In the genomic region with DNA sequence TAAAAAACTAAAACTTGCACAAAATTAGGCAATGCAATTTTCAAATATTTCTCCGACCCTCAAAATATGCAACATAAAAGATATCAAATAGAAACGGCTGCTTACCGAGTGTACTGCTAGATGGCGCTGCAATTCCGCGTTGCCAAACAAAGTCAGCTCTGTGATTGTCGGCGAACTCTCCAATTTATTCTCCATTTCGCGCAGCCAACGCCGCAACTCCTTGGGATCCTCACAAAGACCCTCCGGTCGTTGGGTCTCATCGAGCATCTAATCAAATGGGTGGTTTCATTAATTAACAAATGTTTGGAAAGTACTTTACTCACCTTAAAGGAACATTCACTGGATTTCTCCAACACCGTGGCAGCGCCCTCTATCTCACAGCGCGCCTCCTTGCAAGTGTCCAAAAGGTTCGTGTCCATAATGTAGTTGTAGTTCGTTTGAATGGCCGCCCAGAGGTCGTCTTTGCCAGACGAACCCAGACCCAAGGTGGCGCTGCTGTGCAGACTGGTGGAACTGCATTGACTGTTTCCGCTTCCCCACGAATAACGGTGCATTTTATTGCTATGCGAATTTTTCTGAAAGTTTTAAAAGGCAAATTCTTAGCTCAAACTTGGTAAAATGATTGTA, we compare ENCODE assay signal across 1 fruit fly cellular context.
TF ChIP-seq lines count a peak whose summit lies in the region.

No protein-coding gene starts in this region.

TF ChIP-seq in whole organism, embryonic, 481 proteins besides CTCF, POLR2A, EP300 and RAD21 (continued from another document and continues in another):
- TF ChIP-seq CoRest (tag; optimal IDR thresholded peaks at IDR 0.05; lab: Kevin White, UChicago), result peak; percentile 65
- TF ChIP-seq CG14710 (tag; optimal IDR thresholded peaks at IDR 0.05; lab: Kevin White, UChicago), result peak; percentile 54
- TF ChIP-seq CG15011 (GFP tag; optimal IDR thresholded peaks at IDR 0.05; lab: Kevin White, UChicago), result no peak
- peak; percentile 60 for TF ChIP-seq en (GFP tag; optimal IDR thresholded peaks at IDR 0.05; lab: Kevin White, UChicago)
- peak; percentile 59 for TF ChIP-seq CG12744 (GFP tag; optimal IDR thresholded peaks at IDR 0.05; lab: Kevin White, UChicago)
- TF ChIP-seq CG4424 (GFP tag; optimal IDR thresholded peaks at IDR 0.05; lab: Kevin White, UChicago), result peak; percentile 62
- TF ChIP-seq Side (GFP tag; optimal IDR thresholded peaks at IDR 0.05; lab: Kevin White, UChicago), result peak; percentile 75
- TF ChIP-seq CG30403 (GFP tag; optimal IDR thresholded peaks at IDR 0.05; lab: Kevin White, UChicago), result peak; percentile 84
- TF ChIP-seq dan (GFP tag; IDR thresholded peaks at IDR 0.05; lab: Robert Waterston, UW), result no peak
- peak; percentile 39 for TF ChIP-seq CG11398 (GFP tag; optimal IDR thresholded peaks at IDR 0.05; lab: Kevin White, UChicago)
- no peak for TF ChIP-seq gcm (GFP tag; optimal IDR thresholded peaks at IDR 0.05; lab: Kevin White, UChicago)
- peak; percentile 63 for TF ChIP-seq dmrt11E (tag; optimal IDR thresholded peaks at IDR 0.05; lab: Kevin White, UChicago)
- TF ChIP-seq so (GFP tag; IDR thresholded peaks at IDR 0.05; lab: Robert Waterston, UW), result peak; percentile 65; the same call in 1 of the 3 replicates
- peak; percentile 79 for TF ChIP-seq CG14965 (GFP tag; optimal IDR thresholded peaks at IDR 0.05; lab: Kevin White, UChicago; ENCODE audit: borderline replicate concordance)
- TF ChIP-seq CG12236 (GFP tag; optimal IDR thresholded peaks at IDR 0.05; lab: Kevin White, UChicago), result peak; percentile 56
- no peak for TF ChIP-seq CG7745 (tag; optimal IDR thresholded peaks at IDR 0.05; lab: Kevin White, UChicago)
- TF ChIP-seq CrebB (tag; optimal IDR thresholded peaks at IDR 0.05; lab: Kevin White, UChicago), result no peak
- TF ChIP-seq cwo (GFP tag; optimal IDR thresholded peaks at IDR 0.05; lab: Kevin White, UChicago), result no peak
- TF ChIP-seq crc (GFP tag; optimal IDR thresholded peaks at IDR 0.05; lab: Kevin White, UChicago), result peak; percentile 19
- peak; percentile 80 for TF ChIP-seq zfh1 (GFP tag; IDR thresholded peaks at IDR 0.05; lab: Robert Waterston, UW)
- peak; percentile 24 for TF ChIP-seq disco-r (GFP tag; optimal IDR thresholded peaks at IDR 0.05; lab: Kevin White, UChicago)
- TF ChIP-seq CG6654 (GFP tag; optimal IDR thresholded peaks at IDR 0.05; lab: Kevin White, UChicago), result peak; percentile 52
- TF ChIP-seq Max (GFP tag; optimal IDR thresholded peaks at IDR 0.05; lab: Kevin White, UChicago), result peak; percentile 48
- peak; percentile 41 for TF ChIP-seq oc (tag; optimal IDR thresholded peaks at IDR 0.05; lab: Kevin White, UChicago)
- peak; percentile 77 for TF ChIP-seq HmgZ (tag; optimal IDR thresholded peaks at IDR 0.05; lab: Kevin White, UChicago)
- peak; percentile 78 for TF ChIP-seq CG17361 (GFP tag; IDR thresholded peaks at IDR 0.05; lab: Robert Waterston, UW)
- TF ChIP-seq sr (GFP tag; IDR thresholded peaks at IDR 0.05; lab: Robert Waterston, UW), result peak; percentile 67; the same call in 2 of the 3 replicates
- peak; percentile 25 for TF ChIP-seq pfk (GFP tag; optimal IDR thresholded peaks at IDR 0.05; lab: Kevin White, UChicago)
- TF ChIP-seq dpn (GFP tag; optimal IDR thresholded peaks at IDR 0.05; lab: Kevin White, UChicago), result peak; percentile 80 to 81
- no peak for TF ChIP-seq sna (GFP tag; IDR thresholded peaks at IDR 0.05; lab: Robert Waterston, UW; ENCODE audit: partially characterized antibody)
- TF ChIP-seq NC2β (GFP tag; optimal IDR thresholded peaks at IDR 0.05; lab: Kevin White, UChicago), result peak; percentile 81
- peak; percentile 79 for TF ChIP-seq CG9609 (GFP tag; optimal IDR thresholded peaks at IDR 0.05; lab: Kevin White, UChicago)
- TF ChIP-seq knrl (GFP tag; IDR thresholded peaks at IDR 0.05; lab: Robert Waterston, UW; ENCODE audit: partially characterized antibody), result peak; percentile 15; the same call in 1 of the 3 replicates
- no peak for TF ChIP-seq Dfd (GFP tag; optimal IDR thresholded peaks at IDR 0.05; lab: Kevin White, UChicago)
- TF ChIP-seq kah (GFP tag; optimal IDR thresholded peaks at IDR 0.05; lab: Kevin White, UChicago), result peak; percentile 25
- peak; percentile 70 for TF ChIP-seq CG11504 (tag; optimal IDR thresholded peaks at IDR 0.05; lab: Kevin White, UChicago)
- peak; percentile 41; the same call in 2 of the 3 replicates for TF ChIP-seq otp (GFP tag; IDR thresholded peaks at IDR 0.05; lab: Robert Waterston, UW)
- no peak for TF ChIP-seq CG12391 (tag; optimal IDR thresholded peaks at IDR 0.05; lab: Kevin White, UChicago)
- peak; percentile 48 for TF ChIP-seq CG6272 (GFP tag; IDR thresholded peaks at IDR 0.05; lab: Robert Waterston, UW)
- peak; percentile 55 for TF ChIP-seq caup (GFP tag; optimal IDR thresholded peaks at IDR 0.05; lab: Kevin White, UChicago; ENCODE audit: severe bottlenecking)
- TF ChIP-seq prd (optimal IDR thresholded peaks at IDR 0.05; lab: Kevin White, UChicago), result no peak
- TF ChIP-seq prd (GFP tag; IDR thresholded peaks at IDR 0.05; lab: Robert Waterston, UW), result peak; percentile 69; the same call in 2 of the 3 replicates
- no peak for TF ChIP-seq C15 (GFP tag; IDR thresholded peaks at IDR 0.05; lab: Robert Waterston, UW)
- no peak for TF ChIP-seq CG14860 (GFP tag; IDR thresholded peaks at IDR 0.05; lab: Robert Waterston, UW; ENCODE audit: partially characterized antibody)
- TF ChIP-seq eyg (GFP tag; optimal IDR thresholded peaks at IDR 0.05; lab: Kevin White, UChicago), result peak; percentile 61
- TF ChIP-seq YL-1 (GFP tag; optimal IDR thresholded peaks at IDR 0.05; lab: Kevin White, UChicago), result no peak
- peak; percentile 69 for TF ChIP-seq nom (GFP tag; optimal IDR thresholded peaks at IDR 0.05; lab: Kevin White, UChicago)
- no peak for TF ChIP-seq nerfin-1 (tag; optimal IDR thresholded peaks at IDR 0.05; lab: Kevin White, UChicago)
- TF ChIP-seq CG14441 (GFP tag; IDR thresholded peaks at IDR 0.05; lab: Robert Waterston, UW), result peak; percentile 78
- no peak for TF ChIP-seq Tbp (GFP tag; optimal IDR thresholded peaks at IDR 0.05; lab: Kevin White, UChicago)
- peak; percentile 86 for TF ChIP-seq Hsf (GFP tag; optimal IDR thresholded peaks at IDR 0.05; lab: Kevin White, UChicago)
- TF ChIP-seq Camta (GFP tag; optimal IDR thresholded peaks at IDR 0.05; lab: Kevin White, UChicago), result peak; percentile 63
- peak; percentile 76 for TF ChIP-seq Meics (GFP tag; optimal IDR thresholded peaks at IDR 0.05; lab: Kevin White, UChicago)
- TF ChIP-seq amos (GFP tag; IDR thresholded peaks at IDR 0.05; lab: Robert Waterston, UW; ENCODE audit: partially characterized antibody), result no peak
- peak; percentile 45 for TF ChIP-seq CG1233 (GFP tag; optimal IDR thresholded peaks at IDR 0.05; lab: Kevin White, UChicago)
- peak; percentile 72; the same call in 2 of the 3 replicates for TF ChIP-seq CG3726 (GFP tag; IDR thresholded peaks at IDR 0.05; lab: Robert Waterston, UW)
- peak; percentile 35; the same call in 1 of the 3 replicates for TF ChIP-seq CG6791 (GFP tag; IDR thresholded peaks at IDR 0.05; lab: Robert Waterston, UW; ENCODE audit: partially characterized antibody)
- no peak for TF ChIP-seq lbe (GFP tag; optimal IDR thresholded peaks at IDR 0.05; lab: Kevin White, UChicago)
- TF ChIP-seq zen (tag; optimal IDR thresholded peaks at IDR 0.05; lab: Kevin White, UChicago), result peak; percentile 35
- 0 out of 2 replicates have a peak, but pooled peaks have one; percentile 42 for TF ChIP-seq bowl (GFP tag; IDR thresholded peaks at IDR 0.05; lab: Robert Waterston, UW)
- TF ChIP-seq CG12659 (GFP tag; optimal IDR thresholded peaks at IDR 0.05; lab: Kevin White, UChicago), result peak; percentile 64
- TF ChIP-seq CG14050 (GFP tag; IDR thresholded peaks at IDR 0.05; lab: Robert Waterston, UW), result peak; percentile 42; the same call in 1 of the 3 replicates
- TF ChIP-seq fd96Cb (tag; optimal IDR thresholded peaks at IDR 0.05; lab: Kevin White, UChicago), result peak; percentile 48
- TF ChIP-seq mam (GFP tag; optimal IDR thresholded peaks at IDR 0.05; lab: Kevin White, UChicago), result peak; percentile 66
- TF ChIP-seq CG12071 (GFP tag; optimal IDR thresholded peaks at IDR 0.05; lab: Kevin White, UChicago), result peak; percentile 17
- TF ChIP-seq Scr (GFP tag; IDR thresholded peaks at IDR 0.05; lab: Robert Waterston, UW; ENCODE audit: partially characterized antibody), result no peak
- TF ChIP-seq CG7987 (GFP tag; optimal IDR thresholded peaks at IDR 0.05; lab: Kevin White, UChicago), result peak; percentile 79
- no peak for TF ChIP-seq run (tag; optimal IDR thresholded peaks at IDR 0.05; lab: Kevin White, UChicago)
- no peak for TF ChIP-seq toy (GFP tag; IDR thresholded peaks at IDR 0.05; lab: Robert Waterston, UW)
- peak; percentile 6 for TF ChIP-seq Jarid2 (GFP tag; optimal IDR thresholded peaks at IDR 0.05; lab: Kevin White, UChicago)
- TF ChIP-seq pho (GFP tag; optimal IDR thresholded peaks at IDR 0.05; lab: Kevin White, UChicago), result peak; percentile 58
- TF ChIP-seq CG3163 (GFP tag; optimal IDR thresholded peaks at IDR 0.05; lab: Kevin White, UChicago), result peak; percentile 71
- peak; percentile 12 for TF ChIP-seq cato (GFP tag; optimal IDR thresholded peaks at IDR 0.05; lab: Kevin White, UChicago; ENCODE audit: borderline replicate concordance)
- TF ChIP-seq HLH54F (GFP tag; optimal IDR thresholded peaks at IDR 0.05; lab: Kevin White, UChicago), result peak; percentile 73
- TF ChIP-seq tx (GFP tag; optimal IDR thresholded peaks at IDR 0.05; lab: Kevin White, UChicago), result peak; percentile 69
- peak; percentile 51; the same call in 1 of the 2 replicates for TF ChIP-seq seq (GFP tag; IDR thresholded peaks at IDR 0.05; lab: Robert Waterston, UW)
- peak; percentile 25 for TF ChIP-seq Blimp-1 (GFP tag; optimal IDR thresholded peaks at IDR 0.05; lab: Kevin White, UChicago)
- peak; percentile 67 for TF ChIP-seq CG12155 (GFP tag; optimal IDR thresholded peaks at IDR 0.05; lab: Kevin White, UChicago)
- peak; percentile 44 for TF ChIP-seq CG10274 (GFP tag; optimal IDR thresholded peaks at IDR 0.05; lab: Kevin White, UChicago)
- peak; percentile 81 for TF ChIP-seq CG15696 (tag; optimal IDR thresholded peaks at IDR 0.05; lab: Kevin White, UChicago)
- TF ChIP-seq croc (GFP tag; conservative IDR thresholded peaks at IDR 0.05; lab: Robert Waterston, UW), result peak; percentile 64; the same call in 2 of the 3 replicates
- TF ChIP-seq CG10959 (GFP tag; IDR thresholded peaks at IDR 0.05; lab: Robert Waterston, UW), result peak; percentile 61; the same call in 1 of the 2 replicates
- TF ChIP-seq CG9932 (GFP tag; IDR thresholded peaks at IDR 0.05; lab: Robert Waterston, UW), result peak; percentile 82
- 0 out of 2 replicates have a peak, but pooled peaks have one; percentile 45 for TF ChIP-seq ara (GFP tag; IDR thresholded peaks at IDR 0.05; lab: Robert Waterston, UW)
- peak; percentile 66 for TF ChIP-seq slou (GFP tag; optimal IDR thresholded peaks at IDR 0.05; lab: Kevin White, UChicago)
- peak; percentile 92 for TF ChIP-seq Antp (GFP tag; optimal IDR thresholded peaks at IDR 0.05; lab: Kevin White, UChicago)
- TF ChIP-seq zen2 (GFP tag; IDR thresholded peaks at IDR 0.05; lab: Robert Waterston, UW; ENCODE audit: partially characterized antibody), result no peak
- peak; percentile 96 for TF ChIP-seq HmgD (GFP tag; optimal IDR thresholded peaks at IDR 0.05; lab: Kevin White, UChicago)
- peak; percentile 86 for TF ChIP-seq NfI (GFP tag; optimal IDR thresholded peaks at IDR 0.05; lab: Kevin White, UChicago)
- no peak for TF ChIP-seq CG13287 (GFP tag; IDR thresholded peaks at IDR 0.05; lab: Robert Waterston, UW; ENCODE audit: partially characterized antibody)
- peak; percentile 62 for TF ChIP-seq HLH3B (GFP tag; IDR thresholded peaks at IDR 0.05; lab: Robert Waterston, UW)
- peak; percentile 38 for TF ChIP-seq Bteb2 (GFP tag; optimal IDR thresholded peaks at IDR 0.05; lab: Kevin White, UChicago)
- peak; percentile 49; the same call in 1 of the 2 replicates for TF ChIP-seq CG11696 (GFP tag; IDR thresholded peaks at IDR 0.05; lab: Robert Waterston, UW)
- TF ChIP-seq Neu2 (GFP tag; optimal IDR thresholded peaks at IDR 0.05; lab: Kevin White, UChicago; ENCODE audit: borderline replicate concordance), result no peak
- TF ChIP-seq CG7839 (tag; optimal IDR thresholded peaks at IDR 0.05; lab: Kevin White, UChicago), result peak; percentile 71
- TF ChIP-seq CG17385 (GFP tag; optimal IDR thresholded peaks at IDR 0.05; lab: Kevin White, UChicago), result peak; percentile 57
- 0 out of 2 replicates have a peak, but pooled peaks have one; percentile 51 for TF ChIP-seq Oaz (GFP tag; IDR thresholded peaks at IDR 0.05; lab: Robert Waterston, UW)
- TF ChIP-seq CG17829 (tag; optimal IDR thresholded peaks at IDR 0.05; lab: Kevin White, UChicago), result peak; percentile 61
- peak; percentile 57 for TF ChIP-seq ftz-f1 (GFP tag; optimal IDR thresholded peaks at IDR 0.05; lab: Kevin White, UChicago)
- no peak for TF ChIP-seq sim (GFP tag; IDR thresholded peaks at IDR 0.05; lab: Robert Waterston, UW)
- TF ChIP-seq hth (optimal IDR thresholded peaks at IDR 0.05; lab: Kevin White, UChicago), result no peak
- TF ChIP-seq Opbp (GFP tag; IDR thresholded peaks at IDR 0.05; lab: Robert Waterston, UW; ENCODE audit: partially characterized antibody), result no peak
- TF ChIP-seq scrt (GFP tag; optimal IDR thresholded peaks at IDR 0.05; lab: Kevin White, UChicago), result peak; percentile 7
- no peak for TF ChIP-seq CG13894 (tag; optimal IDR thresholded peaks at IDR 0.05; lab: Kevin White, UChicago)
- peak; percentile 46 for TF ChIP-seq btn (GFP tag; optimal IDR thresholded peaks at IDR 0.05; lab: Kevin White, UChicago)
- peak; percentile 62 to 90 for TF ChIP-seq chif (GFP tag; optimal IDR thresholded peaks at IDR 0.05; lab: Kevin White, UChicago)
- peak; percentile 31 for TF ChIP-seq CG2678 (tag; optimal IDR thresholded peaks at IDR 0.05; lab: Kevin White, UChicago)
- TF ChIP-seq CG1602 (GFP tag; optimal IDR thresholded peaks at IDR 0.05; lab: Kevin White, UChicago), result peak; percentile 77
- TF ChIP-seq CG3838 (GFP tag; optimal IDR thresholded peaks at IDR 0.05; lab: Kevin White, UChicago), result peak; percentile 62
- peak; percentile 56 for TF ChIP-seq zfh2 (GFP tag; optimal IDR thresholded peaks at IDR 0.05; lab: Kevin White, UChicago)
- TF ChIP-seq CG4730 (GFP tag; IDR thresholded peaks at IDR 0.05; lab: Robert Waterston, UW), result peak; percentile 68
- TF ChIP-seq Ets97D (GFP tag; optimal IDR thresholded peaks at IDR 0.05; lab: Kevin White, UChicago), result peak; percentile 90
- TF ChIP-seq CG34376 (GFP tag; optimal IDR thresholded peaks at IDR 0.05; lab: Kevin White, UChicago), result no peak
- 0 out of 2 replicates have a peak, but pooled peaks have one; percentile 22 for TF ChIP-seq stc (GFP tag; IDR thresholded peaks at IDR 0.05; lab: Robert Waterston, UW)
- TF ChIP-seq sima (GFP tag; optimal IDR thresholded peaks at IDR 0.05; lab: Kevin White, UChicago), result no peak
- TF ChIP-seq maf-S (GFP tag; optimal IDR thresholded peaks at IDR 0.05; lab: Kevin White, UChicago), result peak; percentile 72
- peak; percentile 91 for TF ChIP-seq CG4854 (GFP tag; optimal IDR thresholded peaks at IDR 0.05; lab: Kevin White, UChicago)
- peak; percentile 75 for TF ChIP-seq tgo (GFP tag; IDR thresholded peaks at IDR 0.05; lab: Robert Waterston, UW)
- TF ChIP-seq abd-A (tag; optimal IDR thresholded peaks at IDR 0.05; lab: Kevin White, UChicago), result no peak
